Worm (Caenorhabditis elegans): ENCODE measurements around the gene ctsa-3.1.

DNA sequence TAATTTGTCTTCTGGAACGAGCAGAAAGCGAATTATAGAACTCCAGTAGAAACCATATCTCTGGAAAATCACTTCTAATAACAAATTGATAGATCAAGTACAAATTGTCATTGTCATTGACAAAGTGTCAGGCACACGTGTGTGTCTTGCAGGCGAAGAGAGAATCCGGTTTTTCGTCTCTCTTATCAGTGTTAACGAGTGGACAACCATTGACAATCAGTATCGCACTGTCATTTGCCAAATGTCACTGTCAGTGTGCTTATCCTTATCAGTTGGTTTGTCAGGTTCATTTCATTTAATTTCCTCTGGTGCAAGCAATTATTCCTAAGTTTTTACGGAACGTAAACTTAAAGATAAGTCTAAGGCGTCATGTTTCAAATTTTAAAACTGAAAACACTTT lies 40.9 kb downstream of the ctsa-3.1 start:
- TF ChIP-seq W03F9.2 (tag; optimal IDR thresholded peaks at IDR 0.05), result no peak
- no peak for TF ChIP-seq dao-5 (tag; optimal IDR thresholded peaks at IDR 0.05)
- TF ChIP-seq him-1 (tag; optimal IDR thresholded peaks at IDR 0.05), result no peak

All from whole organism, L4/young adult.